Worm (Caenorhabditis elegans) whole organism, L4/young adult: ENCODE measurements around the gene snr-5.

Experiments
- W03F9.2 ChIP-seq: fragments of 150-350 bp; optimal IDR thresholded peaks from 2 replicates; lab custom pipeline; 2014; ENCODE audit warnings: missing biosample characterization, missing genetic modification characterization
- him-1 ChIP-seq: sonication (generic microtip); optimal IDR thresholded peaks from 2 replicates; lab custom pipeline; 2016; ENCODE audit warnings: missing genotype, missing genetic modification reagents, missing genetic modification characterization, missing compliant biosample characterization

- TF ChIP-seq W03F9.2 (tag; lab: Kevin White, UChicago) (no peak), him-1 (tag; lab: Kevin White, UChicago) (no peak)
Observed at ce11 chrIII:7823285-7823684, 38.6 kb upstream of the snr-5 start.
